Fruit fly (Drosophila melanogaster): ENCODE measurements around the gene Loxl1.

Loxl1 gene

dm6 chr3R:31435619-31436018 is 24.1 kb downstream of the Loxl1 start:
- TF ChIP-seq EcR (GFP tag; optimal IDR thresholded peaks at IDR 0.05), result peak; percentile 25
- TF ChIP-seq Ets98B (GFP tag; IDR thresholded peaks at IDR 0.05), result no peak

- TF ChIP-seq CG12605 (GFP tag; IDR thresholded peaks at IDR 0.05), result no peak
- peak; percentile 47 for TF ChIP-seq CG17806 (tag; optimal IDR thresholded peaks at IDR 0.05)
- TF ChIP-seq Pif1B (GFP tag; optimal IDR thresholded peaks at IDR 0.05), result peak; percentile 30
- TF ChIP-seq Ets98B (GFP tag; IDR thresholded peaks at IDR 0.05), result no peak; the same call in 1 of the 2 replicates
- no peak for TF ChIP-seq CG13204 (GFP tag; optimal IDR thresholded peaks at IDR 0.05)
- TF ChIP-seq Pif1A (GFP tag; optimal IDR thresholded peaks at IDR 0.05), result peak; percentile 41
- peak; percentile 13; the same call in 1 of the 2 replicates for TF ChIP-seq CG32121 (GFP tag; IDR thresholded peaks at IDR 0.05)
- no peak for TF ChIP-seq CG10348 (GFP tag; IDR thresholded peaks at IDR 0.05)
- peak; percentile 2 for TF ChIP-seq CG34367 (tag; optimal IDR thresholded peaks at IDR 0.05)
- peak; percentile 35 for TF ChIP-seq CG15710 (tag; optimal IDR thresholded peaks at IDR 0.05)
- peak; percentile 46 for TF ChIP-seq CG8301 (tag; optimal IDR thresholded peaks at IDR 0.05)
- TF ChIP-seq rn (GFP tag; IDR thresholded peaks at IDR 0.05), result no peak
- TF ChIP-seq CG4496 (GFP tag; IDR thresholded peaks at IDR 0.05), result peak; percentile 50; the same call in 1 of the 3 replicates
- TF ChIP-seq EcR (GFP tag; optimal IDR thresholded peaks at IDR 0.05), result no peak
- peak; percentile 53 for TF ChIP-seq CG8159 (tag; optimal IDR thresholded peaks at IDR 0.05)
- TF ChIP-seq fd96Ca (GFP tag; IDR thresholded peaks at IDR 0.05), result peak; percentile 54; the same call in 2 of the 3 replicates
- TF ChIP-seq CG9948 (tag; optimal IDR thresholded peaks at IDR 0.05), result peak; percentile 9
- peak; percentile 29 for TF ChIP-seq Snoo (tag; optimal IDR thresholded peaks at IDR 0.05)
- TF ChIP-seq CG14655 (GFP tag; optimal IDR thresholded peaks at IDR 0.05), result peak; percentile 58
- TF ChIP-seq gl (tag; optimal IDR thresholded peaks at IDR 0.05), result no peak
- no peak for TF ChIP-seq D1 (tag; optimal IDR thresholded peaks at IDR 0.05)
These were observed 35.2 kb downstream of the Loxl1 start for dm6 chr3R:31424427-31424826.

- TF ChIP-seq CG17806 (tag; optimal IDR thresholded peaks at IDR 0.05) (no peak), CG15710 (tag; optimal IDR thresholded peaks at IDR 0.05) (no peak), CG8159 (tag; optimal IDR thresholded peaks at IDR 0.05) (peak; percentile 3), D1 (tag; optimal IDR thresholded peaks at IDR 0.05) (no peak), CG13204 (GFP tag; optimal IDR thresholded peaks at IDR 0.05) (no peak)
These were observed 37.7 kb downstream of the Loxl1 start for dm6 chr3R:31421995-31422394.

- no peak for TF ChIP-seq D1 (tag; optimal IDR thresholded peaks at IDR 0.05)
- no peak for TF ChIP-seq gl (tag; optimal IDR thresholded peaks at IDR 0.05)
- TF ChIP-seq EcR (GFP tag; optimal IDR thresholded peaks at IDR 0.05), result no peak
- no peak for TF ChIP-seq CG15710 (tag; optimal IDR thresholded peaks at IDR 0.05)
- no peak for TF ChIP-seq CG9948 (tag; optimal IDR thresholded peaks at IDR 0.05)
- no peak for TF ChIP-seq CG17806 (tag; optimal IDR thresholded peaks at IDR 0.05)
- TF ChIP-seq CG14655 (GFP tag; optimal IDR thresholded peaks at IDR 0.05), result no peak
- no peak for TF ChIP-seq Pif1A (GFP tag; optimal IDR thresholded peaks at IDR 0.05)
- no peak for TF ChIP-seq rn (GFP tag; IDR thresholded peaks at IDR 0.05)
- no peak for TF ChIP-seq CG13204 (GFP tag; optimal IDR thresholded peaks at IDR 0.05)
- no peak for TF ChIP-seq CG8159 (tag; optimal IDR thresholded peaks at IDR 0.05)
These were observed 39.0 kb downstream of the Loxl1 start for dm6 chr3R:31420675-31421074.

dm6 chr3R:31419531-31419930 is 40.1 kb downstream of the Loxl1 start:
- TF ChIP-seq rn (GFP tag; IDR thresholded peaks at IDR 0.05) (no peak), CG15710 (tag; optimal IDR thresholded peaks at IDR 0.05) (no peak), fd96Ca (GFP tag; IDR thresholded peaks at IDR 0.05) (no peak), CG12605 (GFP tag; IDR thresholded peaks at IDR 0.05) (no peak)

- TF ChIP-seq EcR (GFP tag; optimal IDR thresholded peaks at IDR 0.05) (peak; percentile 64), Snoo (tag; optimal IDR thresholded peaks at IDR 0.05) (no peak), D1 (tag; optimal IDR thresholded peaks at IDR 0.05) (no peak), Pif1B (GFP tag; optimal IDR thresholded peaks at IDR 0.05) (peak; percentile 13)
These were observed 50.0 kb downstream of the Loxl1 start for dm6 chr3R:31409627-31410201.
